Fruit fly (Drosophila melanogaster): ENCODE data around the gene fok.

Gene fok

DNA sequence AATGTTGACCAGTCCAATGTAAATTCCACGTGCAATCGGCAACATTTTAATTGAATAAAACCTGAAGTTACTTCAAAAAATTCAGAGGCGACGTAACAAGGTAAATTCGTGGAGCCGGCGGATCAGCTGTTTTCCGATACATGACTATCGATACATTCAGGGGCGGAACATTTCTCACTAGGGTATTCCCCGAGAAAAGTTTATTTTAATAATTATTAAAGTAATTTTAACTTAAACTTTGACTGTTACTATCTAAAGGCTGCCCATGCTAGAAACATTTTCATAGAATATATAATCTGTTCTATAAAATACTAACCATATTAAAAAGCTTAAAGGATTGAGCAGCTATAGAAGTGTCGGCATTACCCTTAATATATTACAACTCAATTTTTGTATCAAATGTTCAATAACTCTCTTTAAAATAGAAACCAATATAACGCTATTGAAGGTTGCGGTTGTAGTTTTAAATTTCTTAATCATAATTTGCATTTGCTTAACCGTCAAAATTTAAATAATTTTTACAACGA lies 12.3 kb upstream of the fok start, which contains the start of the genes mRpS18B and Kua (continued):
- TF ChIP-seq CG11762 (GFP tag; optimal IDR thresholded peaks at IDR 0.05; ENCODE audit: insufficient read depth): no peak
- TF ChIP-seq CG31627 (GFP tag; optimal IDR thresholded peaks at IDR 0.05): peak; percentile 15
- peak; percentile 26 for TF ChIP-seq Ets96B (tag; optimal IDR thresholded peaks at IDR 0.05)
- peak; percentile 79 for TF ChIP-seq Eip78C (GFP tag)
- TF ChIP-seq Ets21C (GFP tag; optimal IDR thresholded peaks at IDR 0.05): no peak
- TF ChIP-seq CG15336 (GFP tag; IDR thresholded peaks at IDR 0.05): 0 out of 2 replicates have a peak, but pooled peaks have one; percentile 21
- peak; percentile 23 for TF ChIP-seq topi (GFP tag; optimal IDR thresholded peaks at IDR 0.05)
- TF ChIP-seq Met (GFP tag; optimal IDR thresholded peaks at IDR 0.05): peak; percentile 29
- peak; percentile 9 for TF ChIP-seq Sox14 (GFP tag; optimal IDR thresholded peaks at IDR 0.05)
- no peak for TF ChIP-seq CG8319 (GFP tag; optimal IDR thresholded peaks at IDR 0.05)
- TF ChIP-seq svp (GFP tag): no peak

DNA sequence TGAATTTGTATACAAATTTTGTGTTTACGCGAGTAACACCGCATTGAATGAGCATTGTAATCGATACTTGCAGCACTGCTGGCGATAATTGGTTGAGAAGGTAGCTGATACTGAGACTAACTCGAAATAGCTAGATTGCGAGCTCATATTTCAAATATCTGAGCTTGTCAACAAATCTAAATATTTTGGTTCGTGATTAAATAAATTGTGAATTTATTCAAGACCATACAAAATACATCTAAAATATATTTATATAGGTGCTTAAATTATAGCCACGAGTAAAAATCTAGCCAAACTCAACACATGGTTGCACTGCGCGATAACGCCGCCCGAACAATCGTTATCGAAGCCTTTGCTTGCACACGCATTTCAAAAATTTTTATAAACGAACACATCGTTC lies 8.9 kb upstream of the fok start, which contains the start of the genes Taf13 and nesd:
Gene Taf13, minus strand, starts transcription at position 56 of the 400 bp plus-strand sequence.
Gene nesd, plus strand, starts transcription at position 179 of the 400 bp plus-strand sequence.
- no peak for TF ChIP-seq CG11294 (GFP tag; IDR thresholded peaks at IDR 0.05)
- no peak for TF ChIP-seq CG6163 (GFP tag; IDR thresholded peaks at IDR 0.05)
- no peak for TF ChIP-seq Sox102F (GFP tag; optimal IDR thresholded peaks at IDR 0.05)
- no peak for TF ChIP-seq CG34406 (GFP tag; optimal IDR thresholded peaks at IDR 0.05)
- no peak for TF ChIP-seq Eip75B (GFP tag; optimal IDR thresholded peaks at IDR 0.05)
- no peak for TF ChIP-seq CG6276 (GFP tag; optimal IDR thresholded peaks at IDR 0.05)
- TF ChIP-seq CG4318 (GFP tag; optimal IDR thresholded peaks at IDR 0.05): no peak
- no peak for TF ChIP-seq dac (GFP tag; optimal IDR thresholded peaks at IDR 0.05)
- TF ChIP-seq CG11902 (GFP tag; optimal IDR thresholded peaks at IDR 0.05): no peak
- peak; percentile 30 for TF ChIP-seq achi (GFP tag; optimal IDR thresholded peaks at IDR 0.05)
- TF ChIP-seq Gug (GFP tag; IDR thresholded peaks at IDR 0.05): no peak
- TF ChIP-seq CG3032 (tag; optimal IDR thresholded peaks at IDR 0.05): peak; percentile 33
- TF ChIP-seq CG7368 (GFP tag; optimal IDR thresholded peaks at IDR 0.05): no peak
- peak; percentile 45 for TF ChIP-seq OdsH (GFP tag; optimal IDR thresholded peaks at IDR 0.05)
- no peak for TF ChIP-seq net (GFP tag; optimal IDR thresholded peaks at IDR 0.05)
- peak; percentile 55 for TF ChIP-seq lz (GFP tag; optimal IDR thresholded peaks at IDR 0.05)
- no peak for TF ChIP-seq vri (GFP tag; optimal IDR thresholded peaks at IDR 0.05)
- no peak for TF ChIP-seq CG8632 (GFP tag; optimal IDR thresholded peaks at IDR 0.05)
- no peak for TF ChIP-seq eg (GFP tag; IDR thresholded peaks at IDR 0.05)
- TF ChIP-seq CG10669 (GFP tag; optimal IDR thresholded peaks at IDR 0.05): no peak
- peak; percentile 10 for TF ChIP-seq Ets96B (tag; optimal IDR thresholded peaks at IDR 0.05)
- TF ChIP-seq CG8319 (GFP tag; optimal IDR thresholded peaks at IDR 0.05): no peak
- TF ChIP-seq CG31627 (GFP tag; optimal IDR thresholded peaks at IDR 0.05): peak; percentile 39
- no peak for TF ChIP-seq spab (GFP tag; optimal IDR thresholded peaks at IDR 0.05)
- no peak for TF ChIP-seq svp (GFP tag)
- TF ChIP-seq cyc (GFP tag; optimal IDR thresholded peaks at IDR 0.05): peak; percentile 34
- TF ChIP-seq Sox15 (GFP tag; optimal IDR thresholded peaks at IDR 0.05): no peak
- peak; percentile 41 for TF ChIP-seq topi (GFP tag; optimal IDR thresholded peaks at IDR 0.05)
- no peak for TF ChIP-seq Lpt (GFP tag; optimal IDR thresholded peaks at IDR 0.05)
- no peak for TF ChIP-seq salr (GFP tag; optimal IDR thresholded peaks at IDR 0.05)
- TF ChIP-seq CG32006 (GFP tag; optimal IDR thresholded peaks at IDR 0.05): no peak
- no peak for TF ChIP-seq Eip93F (GFP tag; optimal IDR thresholded peaks at IDR 0.05)
- TF ChIP-seq fd59A (GFP tag; optimal IDR thresholded peaks at IDR 0.05): no peak
- TF ChIP-seq fkh (GFP tag; optimal IDR thresholded peaks at IDR 0.05): peak; percentile 66
- TF ChIP-seq CG8119 (GFP tag; IDR thresholded peaks at IDR 0.05): no peak
- no peak for TF ChIP-seq CG9139 (GFP tag; optimal IDR thresholded peaks at IDR 0.05)
- TF ChIP-seq CG11762 (GFP tag; optimal IDR thresholded peaks at IDR 0.05; ENCODE audit: insufficient read depth): no peak
- TF ChIP-seq esn (GFP tag; optimal IDR thresholded peaks at IDR 0.05): peak; percentile 65
- peak; percentile 36 for TF ChIP-seq Hr4 (GFP tag; optimal IDR thresholded peaks at IDR 0.05)
- TF ChIP-seq Hr38 (GFP tag; optimal IDR thresholded peaks at IDR 0.05): no peak
- peak; percentile 47 for TF ChIP-seq Sox14 (GFP tag; optimal IDR thresholded peaks at IDR 0.05)
- peak; percentile 24 for TF ChIP-seq Ets21C (GFP tag; optimal IDR thresholded peaks at IDR 0.05)
- TF ChIP-seq Eip78C (GFP tag): peak; percentile 84
- TF ChIP-seq CG16779 (tag; optimal IDR thresholded peaks at IDR 0.05): no peak
- peak; percentile 34 for TF ChIP-seq Met (GFP tag; optimal IDR thresholded peaks at IDR 0.05)
- peak; percentile 39 for TF ChIP-seq Hr39 (GFP tag; optimal IDR thresholded peaks at IDR 0.05)
- TF ChIP-seq CG1621 (tag; optimal IDR thresholded peaks at IDR 0.05): no peak
- TF ChIP-seq dsx (GFP tag; optimal IDR thresholded peaks at IDR 0.05; ENCODE audit: poor library complexity, severe bottlenecking): peak; percentile 12
